Worm (Caenorhabditis elegans) whole organism, late embryonic: ENCODE results near the gene H38K22.6.
A peak's percentile ranks its signal among the peaks of the same experiment; 100 is the strongest.

Source experiments
- C08G9.2 ChIP-seq: sonication (generic microtip); optimal IDR thresholded peaks from 2 replicates; lab custom pipeline; 2016; ENCODE audit warnings: mild to moderate bottlenecking, missing genetic modification characterization, moderate library complexity, missing compliant biosample characterization
- C38D4.7 ChIP-seq: fragments of 200-800 bp; sonication (Bioruptor generic); optimal IDR thresholded peaks from 2 replicates; lab custom pipeline; 2018; ENCODE audit warnings: mild to moderate bottlenecking, missing genetic modification characterization, moderate library complexity, missing compliant biosample characterization
- F13H6.1 ChIP-seq: sonication (generic microtip); optimal IDR thresholded peaks from 2 replicates; lab custom pipeline; 2016; ENCODE audit warnings: missing genetic modification characterization, missing compliant biosample characterization
- T23F11.4 ChIP-seq: fragments of 200-800 bp; sonication (Bioruptor generic); optimal IDR thresholded peaks from 2 replicates; lab custom pipeline; 2018; ENCODE audit warnings: mild to moderate bottlenecking, missing genetic modification characterization, missing compliant biosample characterization
- Y22D7AL.16 ChIP-seq: sonication (generic microtip); optimal IDR thresholded peaks from 2 replicates; lab custom pipeline; 2016; ENCODE audit warnings: missing genetic modification characterization, missing compliant biosample characterization
- ama-1 ChIP-seq: fragments of 150-350 bp; optimal IDR thresholded peaks from 2 replicates; lab custom pipeline; 2014
- ceh-14 ChIP-seq: sonication (generic microtip); optimal IDR thresholded peaks from 2 replicates; lab custom pipeline; 2016; ENCODE audit warnings: missing genotype, missing genetic modification characterization, missing compliant biosample characterization
- ceh-18 ChIP-seq: sonication (generic microtip); optimal IDR thresholded peaks from 2 replicates; lab custom pipeline; 2016; ENCODE audit warnings: missing genetic modification characterization, missing compliant biosample characterization
- ceh-19 ChIP-seq: fragments of 200-800 bp; sonication (Bioruptor generic); optimal IDR thresholded peaks from 2 replicates; lab custom pipeline; 2018; ENCODE audit warnings: mild to moderate bottlenecking, missing genetic modification characterization, missing compliant biosample characterization
- ceh-2 ChIP-seq: sonication (generic microtip); optimal IDR thresholded peaks from 2 replicates; lab custom pipeline; 2016; ENCODE audit warnings: missing genotype, missing genetic modification characterization, missing compliant biosample characterization
- ceh-30 ChIP-seq: fragments of 150-350 bp; optimal IDR thresholded peaks from 2 replicates; lab custom pipeline; 2014; ENCODE audit warnings: missing biosample characterization, missing genetic modification characterization
- ceh-34 ChIP-seq: sonication (generic microtip); optimal IDR thresholded peaks from 2 replicates; lab custom pipeline; 2016; ENCODE audit warnings: mild to moderate bottlenecking, missing genetic modification characterization, missing compliant biosample characterization
- ceh-45 ChIP-seq: fragments of 200-800 bp; sonication (Bioruptor generic); IDR thresholded peaks from 2 replicates; pipeline ENCODE4 v1.3.6; 2022; ENCODE audit warnings: missing genetic modification reagents, missing genetic modification characterization, missing compliant biosample characterization
- ceh-48 ChIP-seq: sonication (generic microtip); optimal IDR thresholded peaks from 2 replicates; lab custom pipeline; 2016; ENCODE audit warnings: missing genetic modification characterization, inconsistent platforms, missing compliant biosample characterization
- ceh-6 ChIP-seq: fragments of 200-800 bp; sonication (Bioruptor generic); optimal IDR thresholded peaks from 2 replicates; lab custom pipeline; 2018; ENCODE audit warnings: mild to moderate bottlenecking, missing genetic modification characterization, missing compliant biosample characterization
- ceh-9 ChIP-seq: sonication (generic microtip); optimal IDR thresholded peaks from 2 replicates; lab custom pipeline; 2016; ENCODE audit warnings: mild to moderate bottlenecking, missing genetic modification characterization, inconsistent platforms, missing compliant biosample characterization
- dmd-4 ChIP-seq: sonication (generic microtip); optimal IDR thresholded peaks from 2 replicates; lab custom pipeline; 2016; ENCODE audit warnings: borderline replicate concordance, missing genetic modification characterization, missing compliant biosample characterization
- elt-2 ChIP-seq: sonication (generic microtip); optimal IDR thresholded peaks from 2 replicates; lab custom pipeline; 2016; ENCODE audit warnings: missing genetic modification reagents, missing genetic modification characterization, missing compliant biosample characterization
- eyg-1 ChIP-seq: sonication (generic microtip); optimal IDR thresholded peaks from 2 replicates; lab custom pipeline; 2016; ENCODE audit warnings: missing genotype, missing genetic modification characterization, missing compliant biosample characterization
- fkh-10 ChIP-seq: fragments of 150-350 bp; optimal IDR thresholded peaks from 2 replicates; lab custom pipeline; 2014; ENCODE audit warnings: missing biosample characterization, missing genetic modification reagents, missing genetic modification characterization
- fkh-6 ChIP-seq: sonication (generic microtip); optimal IDR thresholded peaks from 2 replicates; lab custom pipeline; 2016; ENCODE audit warnings: missing genetic modification characterization, missing compliant biosample characterization
- gmeb-2 ChIP-seq: sonication (generic microtip); optimal IDR thresholded peaks from 2 replicates; lab custom pipeline; 2016; ENCODE audit warnings: missing genetic modification characterization, inconsistent platforms, missing compliant biosample characterization
- hlh-13 ChIP-seq: fragments of 200-800 bp; sonication (Bioruptor generic); optimal IDR thresholded peaks from 2 replicates; lab custom pipeline; 2018; ENCODE audit warnings: mild to moderate bottlenecking, missing genetic modification characterization, missing compliant biosample characterization
- hlh-15 ChIP-seq: sonication (generic microtip); optimal IDR thresholded peaks from 2 replicates; lab custom pipeline; 2016; ENCODE audit warnings: missing genetic modification characterization, missing compliant biosample characterization
- hlh-30 ChIP-seq: sonication (generic microtip); optimal IDR thresholded peaks from 2 replicates; lab custom pipeline; 2017; ENCODE audit warnings: antibody characterized with exemption, missing genetic modification characterization, missing compliant biosample characterization; ENCODE audit not compliant: insufficient read depth
- hlh-6 ChIP-seq: sonication (generic microtip); optimal IDR thresholded peaks from 2 replicates; lab custom pipeline; 2016; ENCODE audit warnings: missing genotype, missing genetic modification characterization, missing compliant biosample characterization
- hlh-8 ChIP-seq: sonication (generic microtip); optimal IDR thresholded peaks from 2 replicates; lab custom pipeline; 2016; ENCODE audit warnings: missing genotype, missing genetic modification characterization, missing compliant biosample characterization
- lin-11 ChIP-seq: fragments of 200-800 bp; sonication (Bioruptor generic); optimal IDR thresholded peaks from 2 replicates; lab custom pipeline; 2018; ENCODE audit warnings: mild to moderate bottlenecking, missing genetic modification characterization, missing compliant biosample characterization
- madf-2 ChIP-seq: sonication (generic microtip); optimal IDR thresholded peaks from 2 replicates; lab custom pipeline; 2017; ENCODE audit warnings: missing genetic modification characterization, missing compliant biosample characterization
- nhr-11 ChIP-seq: fragments of 150-350 bp; optimal IDR thresholded peaks from 2 replicates; lab custom pipeline; 2014; ENCODE audit warnings: missing biosample characterization, missing genetic modification characterization
- nhr-232 ChIP-seq: sonication (generic microtip); optimal IDR thresholded peaks from 2 replicates; lab custom pipeline; 2016; ENCODE audit warnings: missing genetic modification characterization, missing compliant biosample characterization
- npax-4 ChIP-seq: sonication (generic microtip); optimal IDR thresholded peaks from 2 replicates; lab custom pipeline; 2016; ENCODE audit warnings: missing genetic modification characterization, missing compliant biosample characterization
- odd-2 ChIP-seq: sonication (generic microtip); optimal IDR thresholded peaks from 2 replicates; lab custom pipeline; 2017; ENCODE audit warnings: antibody characterized with exemption, mild to moderate bottlenecking, missing genetic modification characterization, missing compliant biosample characterization
- pha-4 ChIP-seq: fragments of 150-350 bp; optimal IDR thresholded peaks from 2 replicates; lab custom pipeline; 2018; ENCODE audit warnings: missing biosample characterization, missing genetic modification reagents, missing genetic modification characterization
- pros-1 ChIP-seq: fragments of 150-350 bp; optimal IDR thresholded peaks from 2 replicates; lab custom pipeline; 2014; ENCODE audit warnings: missing biosample characterization, missing genetic modification reagents, missing genetic modification characterization
- ref-2 ChIP-seq: sonication (generic microtip); optimal IDR thresholded peaks from 2 replicates; lab custom pipeline; 2016; ENCODE audit warnings: missing genetic modification characterization, missing compliant biosample characterization
- rnt-1 ChIP-seq: sonication (generic microtip); optimal IDR thresholded peaks from 2 replicates; lab custom pipeline; 2016; ENCODE audit warnings: missing genetic modification characterization, missing compliant biosample characterization
- sdc-2 ChIP-seq: sonication (generic microtip); optimal IDR thresholded peaks from 2 replicates; lab custom pipeline; 2016; ENCODE audit warnings: missing genotype, missing genetic modification characterization, missing compliant biosample characterization
- sox-2 ChIP-seq: fragments of 200-800 bp; sonication (Bioruptor generic); IDR thresholded peaks from 2 replicates; pipeline ENCODE4 v1.3.6; 2022; ENCODE audit warnings: missing genetic modification reagents, missing genetic modification characterization, missing compliant biosample characterization
- syd-9 ChIP-seq: sonication (generic microtip); optimal IDR thresholded peaks from 2 replicates; lab custom pipeline; 2016; ENCODE audit warnings: mild to moderate bottlenecking, missing genetic modification characterization, moderate library complexity, missing compliant biosample characterization
- tbx-2 ChIP-seq: sonication (generic microtip); optimal IDR thresholded peaks from 2 replicates; lab custom pipeline; 2016; ENCODE audit warnings: missing genetic modification characterization, missing compliant biosample characterization
- tbx-7 ChIP-seq: sonication (generic microtip); optimal IDR thresholded peaks from 2 replicates; lab custom pipeline; 2016; ENCODE audit warnings: missing genotype, missing genetic modification characterization, missing compliant biosample characterization
- unc-3 ChIP-seq, 2 experiments: fragments of 200-800 bp in 1 of 2; sonication (Bioruptor generic) in 1 of 2; sonication (generic microtip) in 1 of 2; conservative IDR thresholded peaks in 1 of 2; optimal IDR thresholded peaks in 1 of 2; 2 replicates each; pipeline versions ENCODE4 v1.3.6 to Lab custom; 2016 to 2022; ENCODE audit warnings: missing compliant biosample characterization in 2 of 2, missing genetic modification characterization in 2 of 2, missing genetic modification reagents in 1 of 2
- unc-42 ChIP-seq: sonication (generic microtip); optimal IDR thresholded peaks from 2 replicates; lab custom pipeline; 2016; ENCODE audit warnings: missing genotype, missing genetic modification characterization, missing compliant biosample characterization
- unc-55 ChIP-seq: sonication (generic microtip); optimal IDR thresholded peaks from 2 replicates; lab custom pipeline; 2017; ENCODE audit warnings: missing biosample characterization, missing genetic modification reagents, missing genetic modification characterization
- unc-86 ChIP-seq: sonication (generic microtip); optimal IDR thresholded peaks from 2 replicates; lab custom pipeline; 2016; ENCODE audit warnings: missing genetic modification characterization, missing compliant biosample characterization
- ztf-16 ChIP-seq: sonication (generic microtip); optimal IDR thresholded peaks from 2 replicates; lab custom pipeline; 2017; ENCODE audit warnings: missing genetic modification characterization, missing compliant biosample characterization

H38K22.6 gene

DNA sequence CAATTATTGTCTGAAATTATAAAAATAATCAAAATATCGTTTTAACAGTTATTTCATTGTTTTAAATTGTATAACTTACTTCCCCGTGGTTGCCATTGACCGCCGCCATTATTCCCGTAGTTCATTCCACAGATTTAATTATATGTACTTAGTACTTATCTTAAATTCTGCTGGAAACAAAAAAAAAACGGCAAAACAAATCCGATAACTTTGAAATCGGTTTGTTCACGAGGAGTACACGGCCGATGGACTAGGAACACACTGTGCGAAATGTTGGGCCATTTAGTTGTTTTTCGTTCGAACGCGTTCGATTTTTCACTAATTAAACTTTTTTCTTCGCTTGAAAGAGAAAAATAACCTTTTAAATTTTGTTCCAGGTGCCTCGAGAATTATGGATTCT is 22.9 kb downstream of the H38K22.6 start, which contains the start of the genes B0285.3 and lcmt-1 (continued):
- no peak for TF ChIP-seq lin-11 (tag; lab: Kevin White, UChicago)
- no peak for TF ChIP-seq syd-9
- no peak for TF ChIP-seq F13H6.1
- TF ChIP-seq dmd-4: no peak
- TF ChIP-seq ceh-6: no peak
- TF ChIP-seq ceh-45 (GFP tag; lab: Robert Waterston, UW): no peak
- TF ChIP-seq fkh-6 (tag; lab: Kevin White, UChicago): no peak
- TF ChIP-seq eyg-1 (tag; lab: Kevin White, UChicago): no peak
- TF ChIP-seq npax-4 (tag; lab: Kevin White, UChicago): no peak
- TF ChIP-seq hlh-8 (tag; lab: Kevin White, UChicago): peak; percentile 19
- TF ChIP-seq hlh-15 (tag; lab: Kevin White, UChicago): no peak
- TF ChIP-seq hlh-13 (GFP tag; lab: Kevin White, UChicago): no peak
- TF ChIP-seq fkh-10: no peak
- no peak for TF ChIP-seq hlh-6 (tag; lab: Kevin White, UChicago)
- no peak for TF ChIP-seq ceh-48 (tag; lab: Kevin White, UChicago)
- TF ChIP-seq pros-1: no peak
- no peak for TF ChIP-seq pha-4
- TF ChIP-seq C08G9.2 (tag; lab: Kevin White, UChicago): peak; percentile 84
- no peak for TF ChIP-seq ceh-18
- no peak for TF ChIP-seq odd-2
- TF ChIP-seq ref-2: peak; percentile 35
- no peak for TF ChIP-seq ceh-9 (tag; lab: Kevin White, UChicago)
- TF ChIP-seq ztf-16 (tag; lab: Kevin White, UChicago): no peak
- no peak for TF ChIP-seq sox-2
- TF ChIP-seq nhr-232 (tag; lab: Kevin White, UChicago): no peak
- no peak for TF ChIP-seq gmeb-2
- no peak for TF ChIP-seq unc-55 (GFP tag; lab: Kevin White, UChicago)
- peak; percentile 19 for TF ChIP-seq elt-2 (tag; lab: Kevin White, UChicago)
- TF ChIP-seq rnt-1: peak; percentile 31
- TF ChIP-seq tbx-7 (tag; lab: Kevin White, UChicago): peak; percentile 73
- no peak for TF ChIP-seq Y22D7AL.16 (tag; lab: Kevin White, UChicago)
- TF ChIP-seq ama-1 (lab: Kevin White, UChicago): no peak
- no peak for TF ChIP-seq sdc-2 (tag; lab: Kevin White, UChicago)
- TF ChIP-seq ceh-30 (tag; lab: Kevin White, UChicago): no peak
- TF ChIP-seq nhr-11 (tag; lab: Kevin White, UChicago): no peak
- TF ChIP-seq ceh-19: no peak
- TF ChIP-seq unc-86 (tag; lab: Kevin White, UChicago): no peak
- peak; percentile 60 for TF ChIP-seq tbx-2 (tag; lab: Kevin White, UChicago)
- TF ChIP-seq unc-3 (GFP tag; conservative IDR thresholded peaks at IDR 0.05; lab: Robert Waterston, UW): no peak
- no peak for TF ChIP-seq unc-3 (tag; optimal IDR thresholded peaks at IDR 0.05; lab: Kevin White, UChicago)

DNA sequence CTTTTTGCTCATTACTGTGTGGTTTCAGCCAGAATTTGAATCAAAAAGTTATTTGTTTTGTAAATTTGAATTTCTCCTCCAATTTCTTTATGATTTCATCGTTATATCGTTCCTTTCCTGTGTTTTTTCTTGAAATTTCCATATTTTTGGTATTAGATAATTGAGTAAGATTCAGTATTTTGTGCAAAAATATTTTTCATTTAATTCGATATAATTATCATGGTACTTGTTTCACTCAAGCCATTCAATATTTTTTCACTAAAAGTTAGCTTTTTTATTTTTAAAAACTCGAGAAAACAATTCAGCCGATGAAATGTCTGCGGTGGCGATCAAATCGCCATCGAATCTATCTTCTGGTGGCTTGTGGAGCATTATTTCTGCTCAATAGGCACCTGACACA is 24.8 kb downstream of the H38K22.6 start, which contains the start of gene hse-5:
Gene hse-5 (plus strand): TSS at position 301 of the 400 bp plus-strand sequence.
- TF ChIP-seq syd-9 (no peak), Y22D7AL.16 (tag; lab: Kevin White, UChicago) (no peak), madf-2 (tag; lab: Kevin White, UChicago) (no peak), tbx-2 (tag; lab: Kevin White, UChicago) (no peak), unc-42 (tag; lab: Kevin White, UChicago) (no peak), T23F11.4 (GFP tag; lab: Kevin White, UChicago) (no peak), ceh-2 (no peak), ceh-14 (tag; lab: Kevin White, UChicago) (no peak), hlh-30 (no peak), ama-1 (lab: Kevin White, UChicago) (no peak), ztf-16 (tag; lab: Kevin White, UChicago) (no peak), ceh-30 (tag; lab: Kevin White, UChicago) (no peak), ceh-34 (tag; lab: Kevin White, UChicago) (no peak), C38D4.7 (GFP tag; lab: Kevin White, UChicago) (no peak), nhr-232 (tag; lab: Kevin White, UChicago) (no peak), tbx-7 (tag; lab: Kevin White, UChicago) (no peak), fkh-10 (no peak), dmd-4 (no peak), elt-2 (tag; lab: Kevin White, UChicago) (no peak)
